Worm (Caenorhabditis elegans) whole organism, L3 larva: ENCODE measurements around the gene C25H3.16.

Experiments used
- R02D3.7 ChIP-seq: fragments of 150-350 bp; optimal IDR thresholded peaks from 2 replicates; lab custom pipeline; 2014; ENCODE audit warnings: missing biosample characterization, missing genetic modification characterization
- ceh-16 ChIP-seq: sonication (generic microtip); optimal IDR thresholded peaks from 2 replicates; lab custom pipeline; 2017; ENCODE audit warnings: missing biosample characterization, missing genetic modification characterization
- fkh-10 ChIP-seq: sonication (generic microtip); optimal IDR thresholded peaks from 2 replicates; lab custom pipeline; 2017; ENCODE audit warnings: missing biosample characterization, missing genetic modification reagents, missing genetic modification characterization
- jun-1 ChIP-seq: fragments of 150-350 bp; optimal IDR thresholded peaks from 2 replicates; lab custom pipeline; 2014; ENCODE audit warnings: missing biosample characterization, missing genetic modification reagents, missing genetic modification characterization
- lin-39 ChIP-seq: fragments of 150-350 bp; optimal IDR thresholded peaks from 2 replicates; lab custom pipeline; 2018; ENCODE audit warnings: missing biosample characterization, missing genetic modification reagents, missing genetic modification characterization
- lsy-12 ChIP-seq: sonication (generic microtip); optimal IDR thresholded peaks from 2 replicates; lab custom pipeline; 2016; ENCODE audit warnings: mild to moderate bottlenecking, missing genetic modification characterization, missing compliant biosample characterization
- nhr-12 ChIP-seq: fragments of 150-350 bp; optimal IDR thresholded peaks from 2 replicates; lab custom pipeline; 2014; ENCODE audit warnings: missing biosample characterization, missing genetic modification characterization
- nhr-25 ChIP-seq: sonication (generic microtip); optimal IDR thresholded peaks from 2 replicates; lab custom pipeline; 2017; ENCODE audit warnings: missing biosample characterization, missing genetic modification characterization
- nhr-28 ChIP-seq: fragments of 150-350 bp; optimal IDR thresholded peaks from 2 replicates; lab custom pipeline; 2014; ENCODE audit warnings: missing biosample characterization, missing genetic modification characterization
- zag-1 ChIP-seq: fragments of 150-350 bp; optimal IDR thresholded peaks from 2 replicates; lab custom pipeline; 2014; ENCODE audit warnings: missing biosample characterization, missing genetic modification characterization

The C25H3.16 gene

ce11 chrII:5714807-5715206 lies 48.7 kb downstream of the C25H3.16 start, which contains the start of the genes tiar-1 and lelo-4 (continued):
- TF ChIP-seq jun-1 (no peak), R02D3.7 (no peak), zag-1 (tag; lab: Kevin White, UChicago) (no peak), nhr-25 (peak; percentile 76), nhr-12 (tag; lab: Kevin White, UChicago) (no peak), lin-39 (tag; lab: Kevin White, UChicago) (peak; percentile 48), fkh-10 (no peak), ceh-16 (tag; lab: Kevin White, UChicago) (no peak)

DNA sequence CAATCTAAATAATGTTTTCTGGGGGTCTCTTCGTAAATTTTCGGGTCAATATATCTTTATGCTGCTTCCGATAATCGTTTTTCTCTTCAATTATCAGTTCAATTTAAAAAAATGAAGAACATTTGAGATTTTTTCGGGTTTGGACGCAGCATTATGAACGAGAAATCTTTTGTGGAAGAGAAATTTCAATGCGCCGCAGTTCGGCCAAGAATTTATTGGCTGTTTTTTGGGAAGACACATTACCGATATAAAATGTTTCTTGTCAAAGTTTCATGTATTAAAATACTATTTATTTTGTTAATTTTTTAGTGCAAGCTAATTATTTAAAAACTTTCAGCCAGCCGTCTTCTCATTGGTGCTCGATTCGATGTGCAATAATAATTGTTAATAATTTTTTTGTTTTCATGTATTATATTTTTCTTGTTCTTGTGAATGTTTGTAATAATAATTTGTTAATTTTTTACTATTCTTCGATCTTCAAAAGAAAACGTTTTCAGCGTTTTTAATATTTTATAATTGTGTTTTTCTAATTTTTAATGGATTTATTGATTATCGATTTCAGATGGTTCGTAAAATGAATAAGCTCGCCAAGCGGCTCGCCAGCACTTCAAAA lies 49.8 kb downstream of the C25H3.16 start, which contains the start of the genes C18A3.10 and C18A3.3:
C18A3.10 (minus strand) TSS at position 101 of the 613 bp plus-strand sequence.
C18A3.3 (plus strand) TSS at position 563 of the 613 bp plus-strand sequence.
- TF ChIP-seq lsy-12 (tag; lab: Kevin White, UChicago): no peak
- no peak for TF ChIP-seq nhr-28 (tag; lab: Kevin White, UChicago)
- TF ChIP-seq jun-1: no peak
